Worm (Caenorhabditis elegans) whole organism, midembryonic: ENCODE data around the gene hpk-1.

Source experiments
- cog-1 ChIP-seq: sonication (generic microtip); optimal IDR thresholded peaks from 2 replicates; lab custom pipeline; 2016; ENCODE audit warnings: missing genetic modification characterization, missing compliant biosample characterization
- klf-2 ChIP-seq: fragments of 200-800 bp; sonication (Bioruptor generic); conservative IDR thresholded peaks from 2 replicates; pipeline ENCODE4 v1.3.6; 2022; ENCODE audit warnings: missing genetic modification reagents, missing genetic modification characterization, missing compliant biosample characterization
- med-1 ChIP-seq: sonication (generic microtip); optimal IDR thresholded peaks from 2 replicates; lab custom pipeline; 2017; ENCODE audit warnings: missing genetic modification characterization, mild to moderate bottlenecking, missing compliant biosample characterization, antibody characterized with exemption, missing genetic modification reagents; ENCODE audit not compliant: insufficient read depth
- ref-1 ChIP-seq: fragments of 200-800 bp; sonication (Bioruptor generic); conservative IDR thresholded peaks from 2 replicates; pipeline ENCODE4 v1.3.6; 2022; ENCODE audit warnings: missing genetic modification reagents, missing genetic modification characterization, missing compliant biosample characterization
- tab-1 ChIP-seq: fragments of 200-800 bp; sonication (Bioruptor generic); IDR thresholded peaks from 2 replicates; pipeline ENCODE4 v1.3.6; 2022; ENCODE audit warnings: missing genetic modification characterization, missing compliant biosample characterization
- ztf-29 ChIP-seq: fragments of 200-800 bp; sonication (Bioruptor generic); IDR thresholded peaks from 2 replicates; pipeline ENCODE4 v1.3.6; 2022; ENCODE audit warnings: missing genetic modification reagents, missing genetic modification characterization, missing compliant biosample characterization

ce11 chrX:4192235-4192634 is 24.9 kb downstream of the hpk-1 start:
- TF ChIP-seq tab-1 (GFP tag; lab: Robert Waterston, UW) = no peak
- no peak for TF ChIP-seq ref-1 (GFP tag; lab: Robert Waterston, UW)
- no peak for TF ChIP-seq cog-1
- TF ChIP-seq ztf-29 (GFP tag; lab: Robert Waterston, UW) = no peak
- TF ChIP-seq med-1 (GFP tag; lab: Kevin White, UChicago) = no peak
- TF ChIP-seq klf-2 = no peak
